Worm (Caenorhabditis elegans): ENCODE results near the gene sfrp-1.

ce11 chrIV:6372993-6373392, 29.2 kb downstream of the sfrp-1 start, which contains the start of gene smg-3:
- TF ChIP-seq hlh-1 (tag; optimal IDR thresholded peaks at IDR 0.05) (no peak), nhr-12 (tag; optimal IDR thresholded peaks at IDR 0.05) (no peak), lin-13 (tag; optimal IDR thresholded peaks at IDR 0.05) (no peak), mep-1 (tag; optimal IDR thresholded peaks at IDR 0.05) (no peak), ceh-43 (GFP tag; optimal IDR thresholded peaks at IDR 0.05) (no peak), elt-3 (tag; optimal IDR thresholded peaks at IDR 0.05) (no peak)

Measured in whole organism, mixed stage, embryonic.